Fruit fly (Drosophila melanogaster) whole organism, wandering third instar larva: ENCODE results near the gene Acat1.
A peak's percentile ranks its signal among the peaks of the same experiment; 100 is the strongest.

Experiments used
- Hr83 ChIP-seq: fragments of 200-300 bp; sonication (Bioruptor generic); optimal IDR thresholded peaks from 2 replicates; lab custom pipeline; 2016; ENCODE audit warnings: missing biosample characterization, mild to moderate bottlenecking, missing genetic modification characterization, moderate library complexity; ENCODE audit not compliant: poor library complexity, severe bottlenecking
- N ChIP-seq: fragments of >200 bp; optimal IDR thresholded peaks from 2 replicates; lab custom pipeline; 2018; ENCODE audit warnings: missing biosample characterization, missing external identifiers, missing genetic modification characterization
- br ChIP-seq: fragments of 200-800 bp; sonication (Bioruptor generic); optimal IDR thresholded peaks from 2 replicates; lab custom pipeline; 2016; ENCODE audit warnings: missing biosample characterization, missing genetic modification characterization
- foxo ChIP-seq, 2 experiments: fragments of 200-800 bp; sonication (Bioruptor generic); optimal IDR thresholded peaks; 2 replicates in 1 of 2; 3 replicates in 1 of 2; lab custom pipeline; 2016 to 2017; ENCODE audit warnings: missing biosample characterization in 2 of 2, missing genetic modification characterization in 2 of 2
- psq ChIP-seq: fragments of 200-800 bp; sonication (Bioruptor generic); optimal IDR thresholded peaks from 3 replicates; lab custom pipeline; 2017; ENCODE audit warnings: missing biosample characterization, mild to moderate bottlenecking, missing genetic modification characterization, moderate library complexity

DNA sequence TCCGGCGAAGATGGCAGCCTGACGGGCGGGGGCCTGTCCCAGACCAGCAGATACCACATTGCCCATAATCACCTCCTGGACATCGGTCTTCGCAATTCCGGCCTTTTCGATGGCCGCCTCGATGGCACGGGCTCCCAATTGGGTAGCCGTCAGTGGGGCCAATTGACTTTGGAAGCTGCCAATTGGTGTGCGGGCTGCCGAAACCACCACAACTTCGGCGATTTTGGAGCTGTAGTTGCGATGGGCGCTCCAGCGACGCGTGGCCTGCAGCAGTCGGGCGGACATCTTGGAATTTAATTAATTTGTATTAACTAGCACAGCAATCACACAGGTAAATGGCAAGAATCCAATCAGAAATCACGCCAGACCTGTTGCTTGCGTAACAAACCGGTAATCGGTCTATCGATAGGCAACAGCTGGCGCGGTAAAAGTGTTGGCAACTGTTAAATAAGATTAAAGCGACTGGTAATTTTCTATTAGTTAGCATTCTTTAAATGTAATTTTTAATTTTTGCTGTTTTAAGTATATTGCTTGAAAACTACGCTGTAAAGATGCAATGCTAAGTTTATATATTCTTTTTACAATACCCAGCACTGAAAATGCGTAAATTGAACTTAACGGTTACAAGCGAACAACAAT lies at the start of gene Acat1:
- TF ChIP-seq foxo (GFP tag; optimal IDR thresholded peaks at IDR 0.05; lab: Kevin White, UChicago) (peak in 1 of 2 experiments; percentile 90), Hr83 (GFP tag; lab: Kevin White, UChicago) (peak; percentile 39), psq (GFP tag; lab: Kevin White, UChicago) (peak; percentile 80), br (GFP tag; lab: Kevin White, UChicago) (peak; percentile 83), N (GFP tag; lab: Kevin White, UChicago) (no peak)
